Worm (Caenorhabditis elegans) whole organism, L1 larva: ENCODE measurements around the gene ZC190.4.

Experiments used
- C34B4.2 ChIP-seq: sonication (generic microtip); optimal IDR thresholded peaks from 2 replicates; lab custom pipeline; 2017; ENCODE audit warnings: mild to moderate bottlenecking, missing genetic modification characterization, missing compliant biosample characterization
- aha-1 ChIP-seq: fragments of 150-350 bp; optimal IDR thresholded peaks from 2 replicates; lab custom pipeline; 2014; ENCODE audit warnings: missing biosample characterization, missing genetic modification characterization
- lin-39 ChIP-seq: fragments of 150-350 bp; optimal IDR thresholded peaks from 2 replicates; lab custom pipeline; 2014; ENCODE audit warnings: missing biosample characterization, missing genetic modification reagents, missing genetic modification characterization
- mab-9 ChIP-seq: fragments of 200-800 bp; sonication (Bioruptor generic); IDR thresholded peaks from 2 replicates; pipeline ENCODE4 v1.3.6; 2022; ENCODE audit warnings: missing genetic modification reagents, missing genetic modification characterization, missing compliant biosample characterization
- mdl-1 ChIP-seq, 2 experiments: fragments of 150-350 bp; optimal IDR thresholded peaks; 2 replicates each; lab custom pipeline; 2014 to 2017; ENCODE audit warnings: missing biosample characterization in 2 of 2, missing genetic modification characterization in 2 of 2, inconsistent platforms in 1 of 2
- nhr-76 ChIP-seq: sonication (generic microtip); optimal IDR thresholded peaks from 2 replicates; lab custom pipeline; 2017; ENCODE audit warnings: missing biosample characterization, missing genetic modification characterization
- ztf-11 ChIP-seq, 2 experiments: sonication (generic microtip); optimal IDR thresholded peaks; 2 replicates each; lab custom pipeline; 2016 to 2017; ENCODE audit warnings: missing genetic modification characterization in 2 of 2, missing biosample characterization in 1 of 2, missing compliant biosample characterization in 1 of 2

- TF ChIP-seq mab-9 (no peak), ztf-11 (tag; optimal IDR thresholded peaks at IDR 0.05; lab: Kevin White, UChicago) (no peak), lin-39 (no peak), nhr-76 (no peak), mdl-1 (tag; optimal IDR thresholded peaks at IDR 0.05; lab: Kevin White, UChicago) (no peak), C34B4.2 (tag; lab: Kevin White, UChicago) (no peak), aha-1 (tag; lab: Kevin White, UChicago) (no peak)
Measured at ce11 chrV:8671568-8672123, 5.8 kb downstream of the ZC190.4 start.
